Fruit fly (Drosophila melanogaster) whole organism, embryonic: Measurements from ENCODE around the gene CG12589.

Experiments used
- Adf1 ChIP-seq: fragments of 200-800 bp; sonication (Bioruptor generic); IDR thresholded peaks from 2 replicates; pipeline ENCODE4 v1.3.6; 2022; ENCODE audit warnings: missing biosample characterization, missing genetic modification characterization
- Asciz ChIP-seq: fragments of 200-800 bp; sonication (Bioruptor generic); optimal IDR thresholded peaks from 2 replicates; lab custom pipeline; 2017; ENCODE audit warnings: missing biosample characterization, mild to moderate bottlenecking, missing genetic modification characterization, missing genetic modification reagents
- Atf-2 ChIP-seq: fragments of 200-800 bp; sonication (Bioruptor generic); optimal IDR thresholded peaks from 2 replicates; lab custom pipeline; 2016; ENCODE audit warnings: missing biosample characterization, missing genetic modification characterization
- CG10366 ChIP-seq: fragments of 200-800 bp; sonication (Bioruptor generic); IDR thresholded peaks from 2 replicates; pipeline ENCODE4 v1.3.6; 2022; ENCODE audit warnings: missing biosample characterization, missing genetic modification characterization
- CG10979 ChIP-seq: fragments of 200-800 bp; sonication (Bioruptor generic); optimal IDR thresholded peaks from 2 replicates; lab custom pipeline; 2018; ENCODE audit warnings: missing biosample characterization, mild to moderate bottlenecking, missing genetic modification characterization, moderate library complexity
- CG11560 ChIP-seq: fragments of 200-800 bp; sonication (Bioruptor generic); IDR thresholded peaks from 3 replicates; pipeline ENCODE4 v1.3.6; 2022; ENCODE audit warnings: missing biosample characterization, missing genetic modification characterization
- CG12155 ChIP-seq: fragments of 200-800 bp; sonication (Bioruptor generic); optimal IDR thresholded peaks from 3 replicates; lab custom pipeline; 2016; ENCODE audit warnings: missing biosample characterization, missing genetic modification characterization
- CG12391 ChIP-seq: fragments of 200-800 bp; sonication (Bioruptor generic); optimal IDR thresholded peaks from 3 replicates; lab custom pipeline; 2018; ENCODE audit warnings: missing biosample characterization, mild to moderate bottlenecking, missing genetic modification characterization, moderate library complexity
- CG13296 ChIP-seq: fragments of 200-800 bp; sonication (Bioruptor generic); optimal IDR thresholded peaks from 3 replicates; lab custom pipeline; 2018; ENCODE audit warnings: missing biosample characterization, mild to moderate bottlenecking, missing genetic modification characterization
- CG14710 ChIP-seq: fragments of 200-800 bp; sonication (Bioruptor generic); optimal IDR thresholded peaks from 3 replicates; lab custom pipeline; 2019; ENCODE audit warnings: missing biosample characterization, mild to moderate bottlenecking, missing genetic modification characterization, moderate library complexity
- CG14965 ChIP-seq: fragments of 200-800 bp; sonication (Bioruptor generic); optimal IDR thresholded peaks from 2 replicates; lab custom pipeline; 2016; ENCODE audit warnings: missing biosample characterization, missing genetic modification characterization, borderline replicate concordance
- CG1603 ChIP-seq: fragments of 200-800 bp; sonication (Bioruptor generic); optimal IDR thresholded peaks from 2 replicates; lab custom pipeline; 2019; ENCODE audit warnings: missing biosample characterization, mild to moderate bottlenecking, missing genetic modification characterization, moderate library complexity
- CG1647 ChIP-seq: fragments of 200-800 bp; sonication (Bioruptor generic); optimal IDR thresholded peaks from 3 replicates; lab custom pipeline; 2016; ENCODE audit warnings: missing biosample characterization, missing genetic modification characterization
- CG17612 ChIP-seq: fragments of 200-800 bp; sonication (Bioruptor generic); IDR thresholded peaks from 2 replicates; pipeline ENCODE4 v1.3.6; 2022; ENCODE audit warnings: missing biosample characterization, missing genetic modification characterization
- CG32532 ChIP-seq: fragments of 200-800 bp; sonication (Bioruptor generic); IDR thresholded peaks from 2 replicates; pipeline ENCODE4 v1.3.6; 2022; ENCODE audit warnings: missing biosample characterization, missing genetic modification characterization
- CG3407 ChIP-seq: fragments of 200-800 bp; sonication (Bioruptor generic); optimal IDR thresholded peaks from 2 replicates; lab custom pipeline; 2018; ENCODE audit warnings: missing biosample characterization, mild to moderate bottlenecking, missing genetic modification characterization
- CG4424 ChIP-seq: fragments of 200-800 bp; sonication (Bioruptor generic); optimal IDR thresholded peaks from 3 replicates; lab custom pipeline; 2016; ENCODE audit warnings: missing biosample characterization, missing genetic modification characterization
- CG4820 ChIP-seq: fragments of 200-800 bp; sonication (Bioruptor generic); optimal IDR thresholded peaks from 3 replicates; lab custom pipeline; 2016; ENCODE audit warnings: missing biosample characterization, missing genetic modification characterization
- CG6683 ChIP-seq: fragments of 200-800 bp; sonication (Bioruptor generic); optimal IDR thresholded peaks from 2 replicates; lab custom pipeline; 2017; ENCODE audit warnings: missing biosample characterization, mild to moderate bottlenecking, missing genetic modification characterization, missing genetic modification reagents
- CG6765 ChIP-seq: fragments of 200-800 bp; sonication (Bioruptor generic); optimal IDR thresholded peaks from 3 replicates; lab custom pipeline; 2017; ENCODE audit warnings: missing biosample characterization, mild to moderate bottlenecking, missing genetic modification characterization
- CG7357 ChIP-seq: fragments of 200-800 bp; sonication (Bioruptor generic); IDR thresholded peaks from 3 replicates; pipeline ENCODE4 v1.3.6; 2022; ENCODE audit warnings: missing biosample characterization, missing genetic modification characterization
- CG8281 ChIP-seq: fragments of 200-800 bp; sonication (Bioruptor generic); optimal IDR thresholded peaks from 2 replicates; lab custom pipeline; 2018; ENCODE audit warnings: missing biosample characterization, mild to moderate bottlenecking, missing genetic modification characterization, moderate library complexity
- CG9817 ChIP-seq: fragments of 200-800 bp; sonication (Bioruptor generic); optimal IDR thresholded peaks from 2 replicates; lab custom pipeline; 2018; ENCODE audit warnings: missing biosample characterization, mild to moderate bottlenecking, missing genetic modification characterization, moderate library complexity
- CoRest ChIP-seq: fragments of 200-800 bp; sonication (Bioruptor generic); optimal IDR thresholded peaks from 3 replicates; lab custom pipeline; 2018; ENCODE audit warnings: missing biosample characterization, mild to moderate bottlenecking, missing genetic modification characterization, moderate library complexity
- CrebB ChIP-seq: fragments of 200-800 bp; sonication (Bioruptor generic); optimal IDR thresholded peaks from 3 replicates; lab custom pipeline; 2018; ENCODE audit warnings: missing biosample characterization, mild to moderate bottlenecking, missing genetic modification characterization
- D19A ChIP-seq: fragments of 200-800 bp; optimal IDR thresholded peaks from 3 replicates; lab custom pipeline; 2019; ENCODE audit warnings: missing biosample characterization, mild to moderate bottlenecking, missing genetic modification characterization, moderate library complexity
- E2f2 ChIP-seq: fragments of 200-800 bp; sonication (Bioruptor generic); IDR thresholded peaks from 2 replicates; pipeline ENCODE4 v1.3.6; 2022; ENCODE audit warnings: missing biosample characterization, missing genetic modification characterization
- Fer2 ChIP-seq: fragments of 200-800 bp; sonication (Bioruptor generic); optimal IDR thresholded peaks from 2 replicates; lab custom pipeline; 2018; ENCODE audit warnings: missing biosample characterization, mild to moderate bottlenecking, missing genetic modification characterization, moderate library complexity
- HLH54F ChIP-seq: fragments of 200-800 bp; sonication (Bioruptor generic); optimal IDR thresholded peaks from 3 replicates; lab custom pipeline; 2016; ENCODE audit warnings: missing biosample characterization, missing genetic modification characterization
- Hey ChIP-seq: fragments of 200-800 bp; sonication (Bioruptor generic); optimal IDR thresholded peaks from 3 replicates; lab custom pipeline; 2018; ENCODE audit warnings: missing biosample characterization, mild to moderate bottlenecking, missing genetic modification characterization
- Hmr ChIP-seq: fragments of 200-800 bp; sonication (Bioruptor generic); optimal IDR thresholded peaks from 3 replicates; lab custom pipeline; 2017; ENCODE audit warnings: mild to moderate bottlenecking, missing biosample characterization, missing genetic modification reagents, missing genetic modification characterization
- Hr78 ChIP-seq, 2 experiments: fragments of 200-800 bp in 1 of 2; fragments of >200 bp in 1 of 2; sonication (Bioruptor generic) in 1 of 2; optimal IDR thresholded peaks; 2 replicates each; lab custom pipeline; 2017 to 2019; ENCODE audit warnings: missing biosample characterization in 2 of 2, missing genetic modification characterization in 2 of 2, mild to moderate bottlenecking in 1 of 2, moderate library complexity in 1 of 2
- Lpt ChIP-seq: fragments of >200 bp; optimal IDR thresholded peaks from 2 replicates; lab custom pipeline; 2018; ENCODE audit warnings: missing biosample characterization, missing genetic modification characterization
- MTF-1 ChIP-seq: fragments of 200-800 bp; sonication (Bioruptor generic); optimal IDR thresholded peaks from 2 replicates; lab custom pipeline; 2018; ENCODE audit warnings: missing biosample characterization, mild to moderate bottlenecking, missing genetic modification characterization, borderline replicate concordance
- Nf-YC ChIP-seq: fragments of 200-800 bp; optimal IDR thresholded peaks from 3 replicates; lab custom pipeline; 2019; ENCODE audit warnings: missing biosample characterization, mild to moderate bottlenecking, missing genetic modification characterization, moderate library complexity
- Ptx1 ChIP-seq: fragments of 200-800 bp; sonication (Bioruptor generic); IDR thresholded peaks from 2 replicates; pipeline ENCODE4 v1.3.6; 2022; ENCODE audit warnings: missing biosample characterization, missing genetic modification characterization
- Sox102F ChIP-seq: fragments of 200-800 bp; sonication (Bioruptor generic); optimal IDR thresholded peaks from 2 replicates; lab custom pipeline; 2018; ENCODE audit warnings: missing biosample characterization, mild to moderate bottlenecking, missing genetic modification characterization, moderate library complexity
- bcd ChIP-seq: fragments of 200-800 bp; sonication (Bioruptor generic); optimal IDR thresholded peaks from 2 replicates; lab custom pipeline; 2017; ENCODE audit warnings: missing biosample characterization, mild to moderate bottlenecking, missing genetic modification characterization
- cwo ChIP-seq: fragments of 200-800 bp; sonication (Bioruptor generic); optimal IDR thresholded peaks from 3 replicates; lab custom pipeline; 2017; ENCODE audit warnings: missing biosample characterization, missing genetic modification characterization, mild to moderate bottlenecking, moderate library complexity, missing genetic modification reagents
- emc ChIP-seq: fragments of 200-800 bp; sonication (Bioruptor generic); optimal IDR thresholded peaks from 2 replicates; lab custom pipeline; 2016; ENCODE audit warnings: missing biosample characterization, missing genetic modification characterization
- fu2 ChIP-seq: fragments of 200-800 bp; sonication (Bioruptor generic); optimal IDR thresholded peaks from 2 replicates; lab custom pipeline; 2016; ENCODE audit warnings: missing biosample characterization, missing genetic modification characterization
- gsb ChIP-seq: fragments of 200-800 bp; sonication (Bioruptor generic); IDR thresholded peaks from 2 replicates; pipeline ENCODE4 v1.3.6; 2022; ENCODE audit warnings: missing biosample characterization, missing genetic modification characterization
- nau ChIP-seq: fragments of 200-800 bp; sonication (Bioruptor generic); optimal IDR thresholded peaks from 3 replicates; lab custom pipeline; 2017; ENCODE audit warnings: missing biosample characterization, mild to moderate bottlenecking, missing genetic modification characterization, missing genetic modification reagents
- pan ChIP-seq, 4 experiments: fragments of >200 bp in 3 of 4; fragments of 200-800 bp in 1 of 4; sonication (Bioruptor generic) in 1 of 4; optimal IDR thresholded peaks in 3 of 4; IDR thresholded peaks in 1 of 4; 2 replicates each; pipeline versions ENCODE4 v1.3.6 to Lab custom; 2017 to 2022; ENCODE audit warnings: missing biosample characterization in 2 of 4, missing genetic modification characterization in 2 of 4, mixed read lengths in 1 of 4
- pho ChIP-seq: fragments of 200-800 bp; sonication (Bioruptor generic); optimal IDR thresholded peaks from 2 replicates; lab custom pipeline; 2016; ENCODE audit warnings: missing biosample characterization, missing genetic modification characterization
- sc ChIP-seq, 3 experiments: fragments of >200 bp in 2 of 3; fragments of 200-800 bp in 1 of 3; sonication (Bioruptor generic) in 1 of 3; optimal IDR thresholded peaks; 2 replicates in 2 of 3; 3 replicates in 1 of 3; lab custom pipeline; 2017; ENCODE audit warnings: mild to moderate bottlenecking in 1 of 3, missing biosample characterization in 1 of 3, missing genetic modification characterization in 1 of 3, missing genetic modification reagents in 1 of 3
- sima ChIP-seq: fragments of 200-800 bp; sonication (Bioruptor generic); optimal IDR thresholded peaks from 2 replicates; lab custom pipeline; 2016; ENCODE audit warnings: missing biosample characterization, missing genetic modification characterization
- twi ChIP-seq: fragments of 200-800 bp; optimal IDR thresholded peaks from 2 replicates; lab custom pipeline; 2019; ENCODE audit warnings: missing biosample characterization, mild to moderate bottlenecking, missing genetic modification characterization, moderate library complexity

The CG12589 gene

dm6 chr3R:5122266-5123096 is 16.3 kb downstream of the CG12589 start (continued):
- TF ChIP-seq sc (optimal IDR thresholded peaks at IDR 0.05; lab: Kevin White, UChicago) (no peak), sc (GFP tag; optimal IDR thresholded peaks at IDR 0.05; lab: Kevin White, UChicago) (no peak), CG7357 (GFP tag; lab: Robert Waterston, UW) (no peak), CG10366 (GFP tag; lab: Robert Waterston, UW) (no peak), HLH54F (GFP tag; lab: Kevin White, UChicago) (no peak), CG32532 (GFP tag; lab: Robert Waterston, UW) (no peak), CG1647 (no peak), fu2 (GFP tag; lab: Kevin White, UChicago) (no peak), CG3407 (no peak), Asciz (GFP tag; lab: Kevin White, UChicago) (no peak), Lpt (GFP tag; lab: Kevin White, UChicago) (no peak), sima (GFP tag; lab: Kevin White, UChicago) (no peak), D19A (tag; lab: Kevin White, UChicago) (peak; percentile 13), CG11560 (no peak), twi (no peak), Hmr (no peak), Hr78 (GFP tag; optimal IDR thresholded peaks at IDR 0.05; lab: Kevin White, UChicago) (no peak), CG14710 (tag; lab: Kevin White, UChicago) (peak; percentile 20), CoRest (tag; lab: Kevin White, UChicago) (peak; percentile 0), cwo (no peak), emc (GFP tag; lab: Kevin White, UChicago) (no peak), bcd (GFP tag; lab: Kevin White, UChicago) (no peak), Atf-2 (GFP tag; lab: Kevin White, UChicago) (no peak), CG8281 (tag; lab: Kevin White, UChicago) (no peak), Fer2 (tag; lab: Kevin White, UChicago) (no peak), pan (optimal IDR thresholded peaks at IDR 0.05; lab: Kevin White, UChicago) (peak in 1 of 2 experiments; percentile 39), pan (GFP tag; optimal IDR thresholded peaks at IDR 0.05 in 1 of 2, IDR thresholded peaks at IDR 0.05 in 1 of 2) (peak in 1 of 2 experiments; percentile 15), pho (GFP tag; lab: Kevin White, UChicago) (no peak), CG14965 (GFP tag; lab: Kevin White, UChicago) (no peak), CG4424 (no peak), Nf-YC (tag; lab: Kevin White, UChicago) (no peak), E2f2 (no peak), gsb (GFP tag; lab: Robert Waterston, UW) (no peak), Sox102F (GFP tag; lab: Kevin White, UChicago) (no peak), CG17612 (GFP tag; lab: Robert Waterston, UW) (no peak), Hey (peak; percentile 86), CG12391 (tag; lab: Kevin White, UChicago) (peak; percentile 31), CG1603 (peak; percentile 44), CG4820 (GFP tag; lab: Kevin White, UChicago) (no peak), Adf1 (GFP tag; lab: Robert Waterston, UW) (no peak), CG9817 (tag; lab: Kevin White, UChicago) (no peak), MTF-1 (GFP tag; lab: Kevin White, UChicago) (no peak), CG10979 (peak; percentile 40), CG12155 (GFP tag; lab: Kevin White, UChicago) (no peak), CG6683 (GFP tag; lab: Kevin White, UChicago) (no peak), CrebB (tag; lab: Kevin White, UChicago) (no peak), Ptx1 (GFP tag; lab: Robert Waterston, UW) (no peak), CG6765 (no peak), nau (GFP tag; lab: Kevin White, UChicago) (no peak), CG13296 (GFP tag; lab: Kevin White, UChicago) (no peak)
